Worm (Caenorhabditis elegans) whole organism, L2 larva: ENCODE measurements around the gene F33G12.6.

Source experiments
- lin-39 ChIP-seq: fragments of 150-350 bp; optimal IDR thresholded peaks from 2 replicates; lab custom pipeline; 2014; ENCODE audit warnings: missing biosample characterization, missing genetic modification reagents, missing genetic modification characterization
- skn-1 ChIP-seq: sonication (generic microtip); optimal IDR thresholded peaks from 2 replicates; lab custom pipeline; 2017; ENCODE audit warnings: missing biosample characterization, missing genetic modification characterization
- unc-39 ChIP-seq: fragments of 150-350 bp; optimal IDR thresholded peaks from 2 replicates; lab custom pipeline; 2014; ENCODE audit warnings: missing biosample characterization, missing genetic modification characterization
- ztf-1 ChIP-seq: fragments of 200-800 bp; sonication (Bioruptor generic); conservative IDR thresholded peaks from 2 replicates; pipeline ENCODE4 v1.3.6; 2022; ENCODE audit warnings: missing genetic modification characterization, missing compliant biosample characterization
- ztf-11 ChIP-seq: sonication (generic microtip); optimal IDR thresholded peaks from 2 replicates; lab custom pipeline; 2017; ENCODE audit warnings: missing biosample characterization, missing genetic modification characterization

- TF ChIP-seq ztf-11 (tag; lab: Kevin White, UChicago) = no peak
- TF ChIP-seq unc-39 (tag; lab: Kevin White, UChicago) = no peak
- TF ChIP-seq ztf-1 (GFP tag; lab: Robert Waterston, UW) = no peak
- no peak for TF ChIP-seq lin-39
- TF ChIP-seq skn-1 = no peak
Measured at ce11 chrII:5055129-5055666, 5.5 kb downstream of the F33G12.6 start, which contains the start of the genes ify-1 and rpl-22.
